Worm (Caenorhabditis elegans): ENCODE data around the gene clec-216.

The clec-216 gene

ce11 chrV:7954552-7954951, 1.8 kb upstream of the clec-216 start, which contains the start of gene F26D11.13:
Gene F26D11.13 (minus strand): TSS chrV:7954652.
- TF ChIP-seq nhr-10 (tag; optimal IDR thresholded peaks at IDR 0.05) (no peak), nhr-237 (tag; optimal IDR thresholded peaks at IDR 0.05) (no peak), sma-9 (GFP tag; optimal IDR thresholded peaks at IDR 0.05) (no peak), sma-9 (tag; optimal IDR thresholded peaks at IDR 0.05) (no peak), nhr-11 (tag; optimal IDR thresholded peaks at IDR 0.05) (no peak), ama-1 (optimal IDR thresholded peaks at IDR 0.05) (no peak), lin-13 (GFP tag; optimal IDR thresholded peaks at IDR 0.05) (no peak), peb-1 (tag; optimal IDR thresholded peaks at IDR 0.05) (no peak), nhr-23 (tag; optimal IDR thresholded peaks at IDR 0.05) (no peak), nhr-77 (tag; optimal IDR thresholded peaks at IDR 0.05) (no peak), egl-27 (tag; optimal IDR thresholded peaks at IDR 0.05) (no peak), ceh-16 (tag; optimal IDR thresholded peaks at IDR 0.05) (no peak), ceh-82 (tag; optimal IDR thresholded peaks at IDR 0.05) (no peak)

ce11 chrV:7946229-7946628, 6.5 kb downstream of the clec-216 start:
- TF ChIP-seq lsy-2 (tag; optimal IDR thresholded peaks at IDR 0.05): no peak
- no peak for TF ChIP-seq nhr-129 (tag; optimal IDR thresholded peaks at IDR 0.05)
- no peak for TF ChIP-seq unc-62 (GFP tag; optimal IDR thresholded peaks at IDR 0.05)
- TF ChIP-seq blmp-1 (tag; optimal IDR thresholded peaks at IDR 0.05; ENCODE audit: insufficient read depth): no peak
- no peak for TF ChIP-seq ceh-16 (tag; optimal IDR thresholded peaks at IDR 0.05)

- TF ChIP-seq nhr-11 (tag; optimal IDR thresholded peaks at IDR 0.05) (no peak), sma-3 (GFP tag; optimal IDR thresholded peaks at IDR 0.05) (no peak), elt-1 (tag; optimal IDR thresholded peaks at IDR 0.05) (no peak), unc-55 (GFP tag; optimal IDR thresholded peaks at IDR 0.05) (no peak), nhr-25 (tag; optimal IDR thresholded peaks at IDR 0.05) (no peak), alr-1 (tag; optimal IDR thresholded peaks at IDR 0.05) (no peak), nhr-6 (tag; optimal IDR thresholded peaks at IDR 0.05) (no peak), sem-4 (tag; optimal IDR thresholded peaks at IDR 0.05) (no peak), unc-62 (GFP tag; optimal IDR thresholded peaks at IDR 0.05) (no peak), R02D3.7 (tag; optimal IDR thresholded peaks at IDR 0.05) (no peak), nhr-77 (tag; optimal IDR thresholded peaks at IDR 0.05) (no peak), ceh-82 (tag; optimal IDR thresholded peaks at IDR 0.05) (no peak), snpc-4 (tag; optimal IDR thresholded peaks at IDR 0.05) (no peak), unc-39 (tag; optimal IDR thresholded peaks at IDR 0.05) (no peak), dmd-4 (tag; optimal IDR thresholded peaks at IDR 0.05) (no peak), crh-2 (tag; optimal IDR thresholded peaks at IDR 0.05) (no peak), nhr-21 (tag; optimal IDR thresholded peaks at IDR 0.05) (no peak), nhr-237 (tag; optimal IDR thresholded peaks at IDR 0.05) (no peak), ama-1 (optimal IDR thresholded peaks at IDR 0.05) (no peak), aly-2 (tag; optimal IDR thresholded peaks at IDR 0.05) (no peak)
These were observed 9.2 kb downstream of the clec-216 start, which contains the start of gene Y97E10B.1 for ce11 chrV:7943568-7943967. Gene Y97E10B.1 (plus strand): TSS chrV:7943868.

ce11 chrV:7940299-7940698, 12.5 kb downstream of the clec-216 start, which contains the start of gene srt-53:
Gene srt-53 (minus strand): TSS chrV:7940399.
- TF ChIP-seq lin-11 (tag; optimal IDR thresholded peaks at IDR 0.05) (no peak), gmeb-1 (tag; optimal IDR thresholded peaks at IDR 0.05) (no peak), blmp-1 (tag; optimal IDR thresholded peaks at IDR 0.05; ENCODE audit: insufficient read depth) (no peak), ztf-1 (GFP tag; conservative IDR thresholded peaks at IDR 0.05) (no peak), mab-5 (tag; optimal IDR thresholded peaks at IDR 0.05) (no peak), nhr-11 (tag; optimal IDR thresholded peaks at IDR 0.05) (no peak), sma-3 (GFP tag; optimal IDR thresholded peaks at IDR 0.05) (no peak), aly-2 (tag; optimal IDR thresholded peaks at IDR 0.05) (no peak), nhr-10 (tag; optimal IDR thresholded peaks at IDR 0.05) (no peak)

- TF ChIP-seq mbf-1 (tag; optimal IDR thresholded peaks at IDR 0.05) (no peak), nhr-237 (tag; optimal IDR thresholded peaks at IDR 0.05) (no peak), ztf-1 (GFP tag; conservative IDR thresholded peaks at IDR 0.05) (no peak), nhr-25 (tag; optimal IDR thresholded peaks at IDR 0.05) (no peak), ceh-82 (tag; optimal IDR thresholded peaks at IDR 0.05) (no peak), nhr-12 (tag; optimal IDR thresholded peaks at IDR 0.05) (no peak), peb-1 (tag; optimal IDR thresholded peaks at IDR 0.05) (no peak)
These were observed 15.6 kb downstream of the clec-216 start, which contains the start of gene srsx-3 for ce11 chrV:7937152-7937551. Gene srsx-3 (minus strand): TSS chrV:7937252.

All from whole organism, L2 larva.